Worm (Caenorhabditis elegans): Measurements from ENCODE around the gene T09A5.5.

- TF ChIP-seq hmg-4 (GFP tag; optimal IDR thresholded peaks at IDR 0.05) (no peak), ceh-36 (tag; optimal IDR thresholded peaks at IDR 0.05) (no peak), hnd-1 (tag; optimal IDR thresholded peaks at IDR 0.05) (no peak), ama-1 (optimal IDR thresholded peaks at IDR 0.05) (no peak), tbx-11 (GFP tag; IDR thresholded peaks at IDR 0.05) (no peak), flt-1 (GFP tag; IDR thresholded peaks at IDR 0.05) (no peak), pes-1 (GFP tag; IDR thresholded peaks at IDR 0.05) (no peak), hmbx-1 (tag; optimal IDR thresholded peaks at IDR 0.05) (no peak), tbx-37 (GFP tag; conservative IDR thresholded peaks at IDR 0.05) (no peak), ets-7 (tag; optimal IDR thresholded peaks at IDR 0.05) (no peak), B0310.2 (tag; optimal IDR thresholded peaks at IDR 0.05) (no peak), sea-1 (GFP tag; conservative IDR thresholded peaks at IDR 0.05) (no peak)
Observed at ce11 chrII:7839703-7840102, 13.9 kb downstream of the T09A5.5 start.
